Worm (Caenorhabditis elegans): ENCODE results near the gene Y69A2AR.19.
A peak's percentile ranks its signal among the peaks of the same experiment; 100 is the strongest.

The Y69A2AR.19 gene

ce11 chrIV:2476386-2476785 lies 12.2 kb upstream of the Y69A2AR.19 start, which contains the start of gene grd-16:
Gene grd-16, plus strand, starts transcription at chrIV:2476686.
- TF ChIP-seq aha-1 (tag) (peak; percentile 63), zfp-3 (GFP tag; conservative IDR thresholded peaks at IDR 0.05) (no peak), nhr-28 (tag; optimal IDR thresholded peaks at IDR 0.05) (no peak), unc-62 (GFP tag; optimal IDR thresholded peaks at IDR 0.05 in 1 of 2) (peak in 1 of 2 experiments; percentile 13), unc-62 (tag; optimal IDR thresholded peaks at IDR 0.05) (no peak), lin-38 (GFP tag; IDR thresholded peaks at IDR 0.05) (no peak), nhr-42 (GFP tag; IDR thresholded peaks at IDR 0.05) (no peak), snpc-4 (tag; optimal IDR thresholded peaks at IDR 0.05) (no peak), pqm-1 (tag; optimal IDR thresholded peaks at IDR 0.05) (no peak)

ce11 chrIV:2481955-2482354 lies 6.7 kb upstream of the Y69A2AR.19 start, which contains the start of gene Y69A2AL.2:
Gene Y69A2AL.2, plus strand, starts transcription at chrIV:2482255.
- TF ChIP-seq sdz-12 (GFP tag; optimal IDR thresholded peaks at IDR 0.05): no peak
- no peak for TF ChIP-seq F10B5.3 (tag; optimal IDR thresholded peaks at IDR 0.05)
- no peak for TF ChIP-seq lin-15B (tag; optimal IDR thresholded peaks at IDR 0.05)
- no peak for TF ChIP-seq dmd-9 (GFP tag; IDR thresholded peaks at IDR 0.05)
- no peak for TF ChIP-seq ama-1 (optimal IDR thresholded peaks at IDR 0.05)
- no peak for TF ChIP-seq F26F4.8 (GFP tag; conservative IDR thresholded peaks at IDR 0.05)
- TF ChIP-seq zip-2 (tag; optimal IDR thresholded peaks at IDR 0.05): no peak
- no peak for TF ChIP-seq egl-27 (tag; optimal IDR thresholded peaks at IDR 0.05)
- no peak for TF ChIP-seq fos-1 (tag; optimal IDR thresholded peaks at IDR 0.05)
- no peak for TF ChIP-seq Y105C5A.15 (GFP tag; IDR thresholded peaks at IDR 0.05)
- TF ChIP-seq zip-11 (GFP tag; IDR thresholded peaks at IDR 0.05): no peak

- TF ChIP-seq nhr-77 (tag; optimal IDR thresholded peaks at IDR 0.05) (peak; percentile 31), F10B5.3 (tag; optimal IDR thresholded peaks at IDR 0.05) (no peak), ama-1 (optimal IDR thresholded peaks at IDR 0.05) (peak; percentile 5), dpl-1 (GFP tag; optimal IDR thresholded peaks at IDR 0.05) (peak; percentile 69), jun-1 (tag; optimal IDR thresholded peaks at IDR 0.05) (no peak), nhr-11 (tag; optimal IDR thresholded peaks at IDR 0.05) (peak; percentile 16), aha-1 (tag) (peak; percentile 92), ceh-44 (GFP tag; IDR thresholded peaks at IDR 0.05) (no peak), rbr-2 (tag; optimal IDR thresholded peaks at IDR 0.05) (peak; percentile 39), D1046.2 (GFP tag; IDR thresholded peaks at IDR 0.05) (peak; percentile 98), lin-38 (GFP tag; IDR thresholded peaks at IDR 0.05) (peak; percentile 70), spr-1 (tag; optimal IDR thresholded peaks at IDR 0.05) (peak; percentile 8), unc-130 (GFP tag; optimal IDR thresholded peaks at IDR 0.05) (peak; percentile 49), fkh-10 (GFP tag; optimal IDR thresholded peaks at IDR 0.05) (peak; percentile 20), hmg-1.1 (GFP tag; IDR thresholded peaks at IDR 0.05) (peak; percentile 61), lsy-2 (tag; optimal IDR thresholded peaks at IDR 0.05) (peak; percentile 90 to 99), arid-1 (GFP tag; conservative IDR thresholded peaks at IDR 0.05) (0 out of 2 replicates have a peak, but pooled peaks have one; percentile 20), dve-1 (tag; optimal IDR thresholded peaks at IDR 0.05; ENCODE audit: insufficient read depth) (no peak), nhr-28 (tag; optimal IDR thresholded peaks at IDR 0.05) (peak; percentile 24), hlh-11 (tag; optimal IDR thresholded peaks at IDR 0.05) (peak; percentile 42), ceh-20 (GFP tag; IDR thresholded peaks at IDR 0.05) (0 out of 2 replicates have a peak, but pooled peaks have one; percentile 16), hif-1 (tag; optimal IDR thresholded peaks at IDR 0.05) (peak in 1 of 2 experiments; percentile 6), vab-7 (GFP tag; IDR thresholded peaks at IDR 0.05) (no peak), mes-2 (tag; optimal IDR thresholded peaks at IDR 0.05; ENCODE audit: poor library complexity, severe bottlenecking) (peak; percentile 75), zfp-3 (GFP tag; conservative IDR thresholded peaks at IDR 0.05) (no peak), ztf-11 (tag; optimal IDR thresholded peaks at IDR 0.05) (no peak), R02D3.7 (tag; optimal IDR thresholded peaks at IDR 0.05) (peak; percentile 61), nhr-6 (tag; optimal IDR thresholded peaks at IDR 0.05) (peak; percentile 22), dmd-6 (GFP tag; IDR thresholded peaks at IDR 0.05) (0 out of 2 replicates have a peak, but pooled peaks have one; percentile 16)
Measured at ce11 chrIV:2495118-2495785, 6.6 kb downstream of the Y69A2AR.19 start, which contains the start of the genes ccdc-12 and Y69A2AR.18. Gene ccdc-12, minus strand, starts transcription at chrIV:2495174. Gene Y69A2AR.18, plus strand, starts transcription at chrIV:2495735.
